Fruit fly (Drosophila melanogaster) whole organism, wandering third instar larva: Measurements from ENCODE around the gene Jon25Bi.

Experiments
- Dfd ChIP-seq: fragments of >200 bp; optimal IDR thresholded peaks from 2 replicates; lab custom pipeline; 2017; ENCODE audit warnings: missing biosample characterization, missing genetic modification characterization
- Jra ChIP-seq: sonication (Bioruptor generic); optimal IDR thresholded peaks from 2 replicates; lab custom pipeline; 2016; ENCODE audit warnings: missing biosample characterization, missing genetic modification characterization
- Rel ChIP-seq, 2 experiments: fragments of 200-800 bp; sonication (Bioruptor generic) in 1 of 2; optimal IDR thresholded peaks; 2 replicates in 1 of 2; 3 replicates in 1 of 2; lab custom pipeline; 2016 to 2019; ENCODE audit warnings: mild to moderate bottlenecking in 2 of 2, missing biosample characterization in 2 of 2, missing genetic modification characterization in 2 of 2, moderate library complexity in 1 of 2
- Vsx2 ChIP-seq: fragments of 200-300, 225-300 bp; sonication (Bioruptor generic); optimal IDR thresholded peaks from 2 replicates; lab custom pipeline; 2018; ENCODE audit warnings: missing biosample characterization, missing genetic modification characterization; ENCODE audit not compliant: partially characterized antibody
- dmrt93B ChIP-seq: fragments of 200-800 bp; sonication (Bioruptor generic); optimal IDR thresholded peaks from 2 replicates; lab custom pipeline; 2018; ENCODE audit warnings: missing biosample characterization, mild to moderate bottlenecking, missing genetic modification characterization
- fru ChIP-seq: fragments of 200-800 bp; sonication (Bioruptor generic); optimal IDR thresholded peaks from 3 replicates; lab custom pipeline; 2016; ENCODE audit warnings: missing biosample characterization, mild to moderate bottlenecking, missing genetic modification characterization
- h ChIP-seq: fragments of 200-800 bp; sonication (Bioruptor generic); optimal IDR thresholded peaks from 3 replicates; lab custom pipeline; 2016; ENCODE audit warnings: missing biosample characterization, mild to moderate bottlenecking, missing genetic modification characterization
- lola ChIP-seq: fragments of >200 bp; optimal IDR thresholded peaks from 2 replicates; lab custom pipeline; 2017; ENCODE audit warnings: missing biosample characterization, missing genetic modification characterization
- psq ChIP-seq: fragments of 200-800 bp; sonication (Bioruptor generic); optimal IDR thresholded peaks from 3 replicates; lab custom pipeline; 2017; ENCODE audit warnings: missing biosample characterization, mild to moderate bottlenecking, missing genetic modification characterization, moderate library complexity

dm6 chr2L:4936325-4936869, 18.5 kb downstream of the Jon25Bi start, which contains the start of gene hoe2:
- no peak for TF ChIP-seq dmrt93B (GFP tag; lab: Kevin White, UChicago)
- TF ChIP-seq Rel (GFP tag; optimal IDR thresholded peaks at IDR 0.05; lab: Kevin White, UChicago): no peak
- no peak for TF ChIP-seq Rel (tag; optimal IDR thresholded peaks at IDR 0.05; lab: Kevin White, UChicago)
- no peak for TF ChIP-seq fru (GFP tag; lab: Kevin White, UChicago)
- TF ChIP-seq Vsx2 (GFP tag; lab: Kevin White, UChicago): no peak
- TF ChIP-seq lola (GFP tag; lab: Kevin White, UChicago): no peak
- no peak for TF ChIP-seq Jra (GFP tag; lab: Kevin White, UChicago)
- no peak for TF ChIP-seq h (GFP tag; lab: Kevin White, UChicago)
- no peak for TF ChIP-seq Dfd (GFP tag; lab: Kevin White, UChicago)
- no peak for TF ChIP-seq psq (GFP tag; lab: Kevin White, UChicago)
